Worm (Caenorhabditis elegans) whole organism, L4/young adult: ENCODE results near the gene F58A6.1.

Source experiments
- W03F9.2 ChIP-seq: fragments of 150-350 bp; optimal IDR thresholded peaks from 2 replicates; lab custom pipeline; 2014; ENCODE audit warnings: missing biosample characterization, missing genetic modification characterization
- him-1 ChIP-seq: sonication (generic microtip); optimal IDR thresholded peaks from 2 replicates; lab custom pipeline; 2016; ENCODE audit warnings: missing genotype, missing genetic modification reagents, missing genetic modification characterization, missing compliant biosample characterization

ce11 chrII:5131800-5132199 is 10.9 kb upstream of the F58A6.1 start:
- TF ChIP-seq him-1 (no peak), W03F9.2 (tag; lab: Kevin White, UChicago) (no peak)
